Worm (Caenorhabditis elegans): ENCODE measurements around the gene W05H5.1.

W05H5.1 gene

DNA sequence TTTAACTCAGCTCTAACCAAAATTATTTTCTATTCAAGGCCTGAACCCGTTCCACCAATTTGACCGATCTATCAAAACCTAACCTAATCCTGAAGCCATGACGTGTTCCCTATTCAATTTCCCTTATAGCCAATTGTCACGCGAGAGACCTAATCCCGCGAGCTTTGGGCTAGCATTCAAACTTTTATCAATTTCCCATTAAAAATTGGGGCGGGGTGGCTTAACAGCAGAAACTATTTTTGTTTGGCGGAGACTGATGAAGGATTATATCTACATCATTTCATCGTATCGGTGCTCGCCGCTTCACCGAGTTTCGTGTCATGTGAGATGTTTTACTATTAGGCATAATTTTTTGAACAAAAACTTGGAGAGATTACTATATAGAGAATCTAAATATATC, 44.2 kb upstream of the W05H5.1 start:
- TF ChIP-seq ztf-7 (tag; optimal IDR thresholded peaks at IDR 0.05) = no peak
- no peak for TF ChIP-seq D1046.2 (GFP tag; IDR thresholded peaks at IDR 0.05)
- no peak for TF ChIP-seq lin-15B (tag; optimal IDR thresholded peaks at IDR 0.05)
- no peak for TF ChIP-seq hlh-30 (tag; optimal IDR thresholded peaks at IDR 0.05; ENCODE audit: insufficient read depth)
- TF ChIP-seq ztf-11 (tag; optimal IDR thresholded peaks at IDR 0.05) = no peak
- TF ChIP-seq ceh-82 (tag; optimal IDR thresholded peaks at IDR 0.05) = no peak
- no peak for TF ChIP-seq Y105C5A.15 (GFP tag; IDR thresholded peaks at IDR 0.05)
- TF ChIP-seq aha-1 (tag) = no peak
- TF ChIP-seq skn-1 (tag; optimal IDR thresholded peaks at IDR 0.05) = no peak
- no peak for TF ChIP-seq madf-9 (GFP tag; conservative IDR thresholded peaks at IDR 0.05)
- no peak for TF ChIP-seq zip-11 (GFP tag; IDR thresholded peaks at IDR 0.05)
- TF ChIP-seq unc-130 (GFP tag; optimal IDR thresholded peaks at IDR 0.05) = no peak
- TF ChIP-seq T26A8.4 (GFP tag; IDR thresholded peaks at IDR 0.05) = no peak

DNA sequence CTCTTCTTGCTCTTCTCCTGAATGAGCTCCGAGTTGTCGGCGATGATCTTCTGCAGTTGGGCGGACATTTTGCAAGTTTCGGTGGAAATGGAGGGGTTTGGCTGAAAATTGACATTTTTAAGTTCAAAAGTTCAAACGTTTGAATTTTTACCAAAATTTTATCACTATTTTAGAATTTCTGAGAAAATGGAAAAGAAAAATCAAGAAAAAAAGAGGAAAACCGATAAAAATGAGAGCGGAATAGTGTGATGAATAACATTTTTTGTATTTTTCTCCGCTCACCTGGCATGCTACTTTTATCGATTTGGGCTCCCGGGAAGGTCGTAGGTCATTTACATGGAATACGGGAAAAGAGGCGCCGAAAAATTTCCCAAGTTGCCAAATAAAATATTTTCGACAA, 40.5 kb upstream of the W05H5.1 start, which contains the start of gene F15A4.10:
Gene F15A4.10 (minus strand): TSS at position 101 of the 400 bp plus-strand sequence.
- TF ChIP-seq skn-1 (tag; optimal IDR thresholded peaks at IDR 0.05) (no peak), set-16 (GFP tag; IDR thresholded peaks at IDR 0.05) (0 out of 2 replicates have a peak, but pooled peaks have one; percentile 0)

DNA sequence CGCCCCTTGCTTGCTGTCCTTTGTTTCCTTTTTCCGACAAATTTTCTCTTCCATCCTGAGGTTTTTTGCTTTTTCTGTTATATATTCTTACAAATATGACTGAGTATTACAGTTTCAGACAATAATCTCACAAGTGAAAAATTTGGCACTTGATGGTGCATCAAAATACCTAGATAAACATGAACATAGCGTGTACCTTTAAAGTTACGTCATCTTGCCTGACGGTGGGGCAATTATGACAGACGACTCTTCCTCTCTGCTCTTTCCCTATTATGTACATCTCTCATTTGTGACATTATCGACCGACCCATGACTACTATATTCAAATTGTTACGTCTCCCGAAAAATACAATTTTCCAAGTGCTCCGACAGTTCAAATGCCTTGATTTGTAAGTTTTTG, 38.0 kb upstream of the W05H5.1 start, which contains the start of gene fbxb-102:
Gene fbxb-102 (plus strand): TSS at position 301 of the 400 bp plus-strand sequence.
- TF ChIP-seq spr-1 (tag; optimal IDR thresholded peaks at IDR 0.05) = no peak
- TF ChIP-seq mxl-2 (GFP tag; conservative IDR thresholded peaks at IDR 0.05) = no peak
- no peak for TF ChIP-seq ctbp-1 (GFP tag; IDR thresholded peaks at IDR 0.05)
- TF ChIP-seq nhr-25 (tag; optimal IDR thresholded peaks at IDR 0.05; ENCODE audit: borderline replicate concordance, insufficient read depth) = no peak
- no peak for TF ChIP-seq daf-8 (GFP tag; IDR thresholded peaks at IDR 0.05)
- TF ChIP-seq dpl-1 (GFP tag; optimal IDR thresholded peaks at IDR 0.05) = no peak

DNA sequence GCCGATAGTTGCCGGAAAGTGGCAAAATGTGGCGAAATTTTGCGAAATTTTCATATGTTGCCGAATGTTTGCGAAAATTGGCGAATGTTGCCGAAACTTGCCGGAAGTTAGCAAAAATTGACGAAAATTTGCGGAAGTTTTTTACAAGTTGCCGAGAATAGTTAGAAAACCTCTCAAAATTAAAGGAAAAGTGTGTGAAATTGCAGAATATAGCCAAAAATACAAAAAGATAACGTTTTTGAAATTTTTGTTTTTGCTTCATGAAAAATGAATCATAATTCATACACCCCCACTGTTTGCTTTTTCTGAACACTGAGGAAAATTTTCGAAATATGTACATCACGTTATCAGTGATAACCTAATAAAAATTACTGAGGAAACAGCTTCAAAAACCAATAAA, 37.1 kb upstream of the W05H5.1 start:
- TF ChIP-seq nhr-6 (tag; optimal IDR thresholded peaks at IDR 0.05) (no peak), aha-1 (tag) (no peak), nhr-10 (tag; optimal IDR thresholded peaks at IDR 0.05) (no peak), R02D3.7 (tag; optimal IDR thresholded peaks at IDR 0.05) (no peak), vab-7 (GFP tag; IDR thresholded peaks at IDR 0.05) (no peak), D1046.2 (GFP tag; IDR thresholded peaks at IDR 0.05) (no peak), daf-16 (GFP tag; optimal IDR thresholded peaks at IDR 0.05) (no peak), daf-16 (tag; optimal IDR thresholded peaks at IDR 0.05) (no peak), daf-8 (GFP tag; IDR thresholded peaks at IDR 0.05) (no peak), unc-130 (GFP tag; optimal IDR thresholded peaks at IDR 0.05) (no peak), ces-1 (GFP tag; optimal IDR thresholded peaks at IDR 0.05) (no peak), sdz-12 (GFP tag; optimal IDR thresholded peaks at IDR 0.05) (no peak), ctbp-1 (GFP tag; IDR thresholded peaks at IDR 0.05) (no peak), snpc-1.2 (GFP tag; IDR thresholded peaks at IDR 0.05) (no peak), ceh-20 (GFP tag; IDR thresholded peaks at IDR 0.05) (no peak), mxl-3 (GFP tag; optimal IDR thresholded peaks at IDR 0.05) (no peak)

DNA sequence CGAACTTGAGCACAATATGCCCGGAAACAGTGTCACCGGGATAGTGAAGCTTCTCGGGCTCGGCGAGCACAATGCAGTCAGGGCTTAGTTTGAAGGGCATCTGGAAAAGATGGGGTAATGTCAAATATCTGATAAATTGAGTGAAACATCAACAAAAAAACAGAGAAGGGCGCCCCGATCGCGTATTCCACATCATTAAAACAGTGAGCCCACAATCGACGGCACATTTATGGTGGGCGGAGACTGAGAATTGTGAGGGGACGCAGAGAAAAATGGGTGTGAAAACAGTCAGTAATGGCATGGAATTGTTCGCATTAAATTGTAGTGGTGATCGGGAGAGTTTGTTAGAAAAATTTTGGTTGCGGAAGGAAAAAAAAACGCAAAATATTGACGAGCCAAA, 36.2 kb upstream of the W05H5.1 start, which contains the start of gene arrd-9:
Gene arrd-9 (minus strand): TSS at position 101 of the 400 bp plus-strand sequence.
- TF ChIP-seq fos-1 (tag; optimal IDR thresholded peaks at IDR 0.05) = no peak

DNA sequence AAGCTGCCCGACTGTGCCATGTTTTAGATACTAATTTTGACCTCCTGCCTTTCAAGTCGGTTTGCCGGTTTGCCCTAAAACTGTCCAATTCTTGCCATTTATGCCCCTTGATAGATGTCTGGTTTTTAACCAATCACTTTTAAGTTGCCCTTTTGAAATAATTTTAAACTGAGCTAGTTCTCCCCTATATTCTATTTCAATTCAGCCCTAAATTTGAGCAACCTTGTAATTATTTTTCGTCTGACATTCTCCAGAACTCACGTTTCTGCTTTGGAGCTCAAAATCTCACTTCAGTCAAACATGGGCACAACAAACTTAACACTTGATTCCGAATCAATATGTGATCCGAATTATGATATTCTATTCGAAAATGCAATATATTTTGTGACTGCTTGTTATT, 28.8 kb upstream of the W05H5.1 start, which contains the start of gene srg-17:
Gene srg-17 (plus strand): TSS at position 301 of the 400 bp plus-strand sequence.
- TF ChIP-seq duxl-1 (tag; optimal IDR thresholded peaks at IDR 0.05; ENCODE audit: poor library complexity) = no peak
- peak; percentile 72 for TF ChIP-seq aha-1 (tag)
